Fruit fly (Drosophila melanogaster) whole organism, adult: ENCODE results near the gene Rbcn-3A.

Source experiments
- CG11617 ChIP-seq: fragments of 200-800 bp; sonication (Bioruptor generic); optimal IDR thresholded peaks from 2 replicates; lab custom pipeline; 2017; ENCODE audit warnings: mild to moderate bottlenecking, missing biosample characterization, missing genetic modification reagents, missing genetic modification characterization
- CG12768 ChIP-seq: fragments of 200-800 bp; sonication (Bioruptor generic); optimal IDR thresholded peaks from 2 replicates; lab custom pipeline; 2017; ENCODE audit warnings: missing biosample characterization, missing genetic modification characterization, mild to moderate bottlenecking, moderate library complexity, missing genetic modification reagents
- CG14711 ChIP-seq: fragments of 200-800 bp; sonication (Bioruptor generic); optimal IDR thresholded peaks from 2 replicates; lab custom pipeline; 2018; ENCODE audit warnings: missing biosample characterization, mild to moderate bottlenecking, missing genetic modification characterization, moderate library complexity
- CG1620 ChIP-seq: fragments of 200-800 bp; sonication (Bioruptor generic); optimal IDR thresholded peaks from 2 replicates; lab custom pipeline; 2016; ENCODE audit warnings: missing biosample characterization, missing genetic modification characterization
- CG33017 ChIP-seq: fragments of 200-800 bp; sonication (Bioruptor generic); optimal IDR thresholded peaks from 2 replicates; lab custom pipeline; 2018; ENCODE audit warnings: missing biosample characterization, mild to moderate bottlenecking, missing genetic modification characterization, moderate library complexity
- CG5204 ChIP-seq: fragments of 200-800 bp; sonication (Bioruptor generic); optimal IDR thresholded peaks from 2 replicates; lab custom pipeline; 2016; ENCODE audit warnings: missing biosample characterization, missing genetic modification characterization
- CG7045 ChIP-seq: fragments of 200-800 bp; sonication (Bioruptor generic); optimal IDR thresholded peaks from 2 replicates; lab custom pipeline; 2017; ENCODE audit warnings: missing biosample characterization, mild to moderate bottlenecking, missing genetic modification characterization
- CG7101 ChIP-seq: fragments of 200-800 bp; sonication (Bioruptor generic); optimal IDR thresholded peaks from 2 replicates; lab custom pipeline; 2018; ENCODE audit warnings: missing biosample characterization, mild to moderate bottlenecking, missing genetic modification characterization, moderate library complexity
- Clk ChIP-seq: fragments of 200-800 bp; sonication (Bioruptor generic); optimal IDR thresholded peaks from 2 replicates; lab custom pipeline; 2017; ENCODE audit warnings: missing biosample characterization, missing genetic modification characterization
- Crg-1 ChIP-seq: fragments of 200-800 bp; sonication (Bioruptor generic); optimal IDR thresholded peaks from 2 replicates; lab custom pipeline; 2016; ENCODE audit warnings: missing biosample characterization, missing genetic modification characterization
- Hr96 ChIP-seq: fragments of 200-800 bp; sonication (Bioruptor generic); optimal IDR thresholded peaks from 2 replicates; lab custom pipeline; 2016; ENCODE audit warnings: missing biosample characterization, missing genetic modification characterization
- Mnt ChIP-seq: fragments of 200-800 bp; sonication (Bioruptor generic); optimal IDR thresholded peaks from 2 replicates; lab custom pipeline; 2016; ENCODE audit warnings: missing biosample characterization, mild to moderate bottlenecking, missing genetic modification characterization
- bab1 ChIP-seq: fragments of 200-800 bp; sonication (Bioruptor generic); optimal IDR thresholded peaks from 3 replicates; lab custom pipeline; 2019; ENCODE audit warnings: missing biosample characterization, mild to moderate bottlenecking, missing genetic modification characterization, moderate library complexity
- cic ChIP-seq: fragments of 200-800 bp; sonication (Bioruptor generic); optimal IDR thresholded peaks from 2 replicates; lab custom pipeline; 2017; ENCODE audit warnings: missing biosample characterization, mild to moderate bottlenecking, missing genetic modification characterization, moderate library complexity
- cnc ChIP-seq, 2 experiments: fragments of >200 bp; optimal IDR thresholded peaks; 2 replicates each; lab custom pipeline; 2017
- kay ChIP-seq: fragments of 200-800 bp; sonication (Bioruptor generic); peaks from one replicate; lab custom pipeline; 2016; ENCODE audit warnings: missing biosample characterization, missing genetic modification characterization, borderline replicate concordance
- ovo ChIP-seq: fragments of 200-800 bp; sonication (Bioruptor generic); optimal IDR thresholded peaks from 2 replicates; lab custom pipeline; 2016; ENCODE audit warnings: missing biosample characterization, missing genetic modification characterization
- pad ChIP-seq: fragments of 200-800 bp; sonication (Bioruptor generic); optimal IDR thresholded peaks from 3 replicates; lab custom pipeline; 2017; ENCODE audit warnings: missing biosample characterization, missing genetic modification characterization, mild to moderate bottlenecking, moderate library complexity, missing genetic modification reagents
- tj ChIP-seq: fragments of 200-800 bp; sonication (Bioruptor generic); optimal IDR thresholded peaks from 3 replicates; lab custom pipeline; 2017; ENCODE audit warnings: missing biosample characterization, mild to moderate bottlenecking, missing genetic modification characterization, moderate library complexity
- toe ChIP-seq: fragments of 200-800 bp; sonication (Bioruptor generic); optimal IDR thresholded peaks from 2 replicates; lab custom pipeline; 2016; ENCODE audit warnings: missing biosample characterization, missing genetic modification characterization

Gene Rbcn-3A

dm6 chrX:6267745-6268582 is 12.7 kb upstream of the Rbcn-3A start, which contains the start of gene Spt6:
Gene Spt6 (plus strand): TSS chrX:6267797.
- peak; percentile 87 for TF ChIP-seq tj (GFP tag; lab: Kevin White, UChicago)
- TF ChIP-seq Hr96 (GFP tag; lab: Kevin White, UChicago) = no peak

DNA sequence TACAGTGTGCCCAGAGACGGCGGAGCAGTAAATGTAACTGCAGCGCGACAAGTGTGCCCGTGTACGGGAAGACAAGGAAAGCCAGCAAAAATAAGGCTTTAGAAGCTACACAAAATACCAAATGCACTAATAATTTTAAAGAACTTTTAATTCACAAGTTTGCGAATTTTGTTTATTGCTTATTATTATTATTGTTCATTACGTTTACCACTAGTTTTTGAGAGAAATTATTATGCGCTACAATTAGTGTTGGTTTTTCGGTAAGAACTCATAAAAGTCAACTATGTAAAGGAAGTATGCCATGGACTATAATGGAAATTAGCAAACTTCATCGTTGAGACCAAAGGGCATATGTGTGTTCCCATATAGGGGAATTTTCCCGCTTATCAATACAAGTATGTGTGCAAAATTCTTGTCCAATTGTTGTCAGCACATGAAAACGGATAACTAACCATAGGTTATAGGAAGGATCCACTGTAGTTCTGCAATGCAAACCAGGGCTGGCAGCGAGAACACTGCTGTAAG is 12.0 kb upstream of the Rbcn-3A start, which contains the start of gene schlank:
schlank (minus strand) TSS at position 42 of the 525 bp plus-strand sequence.
- no peak for TF ChIP-seq CG5204
- TF ChIP-seq CG7045 (GFP tag; lab: Kevin White, UChicago) = no peak
- peak; percentile 67 for TF ChIP-seq toe (GFP tag; lab: Kevin White, UChicago)
- TF ChIP-seq Crg-1 = peak; percentile 43
- peak; percentile 36 for TF ChIP-seq CG12768 (GFP tag; lab: Kevin White, UChicago)
- no peak for TF ChIP-seq Clk (GFP tag; lab: Kevin White, UChicago)
- peak; percentile 46 for TF ChIP-seq CG7101
- peak; percentile 44 for TF ChIP-seq CG11617 (GFP tag; lab: Kevin White, UChicago)
- no peak for TF ChIP-seq cic (GFP tag; lab: Kevin White, UChicago)
- TF ChIP-seq CG33017 (tag; lab: Kevin White, UChicago) = no peak
- TF ChIP-seq CG1620 (GFP tag; lab: Kevin White, UChicago) = peak; percentile 33
- TF ChIP-seq cnc (optimal IDR thresholded peaks at IDR 0.05; lab: Kevin White, UChicago) = no peak
- no peak for TF ChIP-seq tj (GFP tag; lab: Kevin White, UChicago)
- peak; percentile 30 for TF ChIP-seq ovo
- TF ChIP-seq pad = peak; percentile 25
- TF ChIP-seq Hr96 (GFP tag; lab: Kevin White, UChicago) = no peak
- TF ChIP-seq CG14711 = no peak
- no peak for TF ChIP-seq kay (GFP tag; lab: Kevin White, UChicago)
- no peak for TF ChIP-seq bab1 (GFP tag; lab: Kevin White, UChicago)
- no peak for TF ChIP-seq Mnt (GFP tag; lab: Kevin White, UChicago)

- TF ChIP-seq pad (peak; percentile 60), Clk (GFP tag; lab: Kevin White, UChicago) (no peak), CG11617 (GFP tag; lab: Kevin White, UChicago) (no peak), Hr96 (GFP tag; lab: Kevin White, UChicago) (no peak), CG12768 (GFP tag; lab: Kevin White, UChicago) (no peak)
Observed at dm6 chrX:6266092-6266491, 10.8 kb upstream of the Rbcn-3A start.

DNA sequence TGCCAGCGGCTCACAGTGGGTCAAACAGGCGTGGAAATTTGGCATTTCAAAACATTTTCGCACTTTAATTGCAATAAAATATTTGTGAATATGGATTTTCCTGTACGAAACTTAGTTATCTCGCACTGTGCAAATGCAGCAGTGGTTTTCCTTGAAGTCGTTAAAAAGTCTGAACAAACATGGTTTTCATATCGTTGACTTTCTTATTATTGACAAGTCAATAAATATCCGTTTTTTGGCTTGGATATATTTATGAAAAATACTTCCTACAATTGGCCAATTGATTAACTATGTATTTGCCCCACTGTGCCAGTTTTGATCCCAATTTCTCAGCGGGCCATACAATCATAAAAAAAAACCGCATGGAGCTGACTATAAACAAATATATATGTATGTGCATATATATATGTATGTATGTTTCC is 10.2 kb upstream of the Rbcn-3A start:
- TF ChIP-seq cnc (optimal IDR thresholded peaks at IDR 0.05; lab: Kevin White, UChicago) (no peak), CG1620 (GFP tag; lab: Kevin White, UChicago) (peak; percentile 86), cic (GFP tag; lab: Kevin White, UChicago) (no peak), kay (GFP tag; lab: Kevin White, UChicago) (no peak), Crg-1 (peak; percentile 84), toe (GFP tag; lab: Kevin White, UChicago) (peak; percentile 45), CG33017 (tag; lab: Kevin White, UChicago) (peak; percentile 68), CG5204 (peak; percentile 60), ovo (peak; percentile 56), CG7045 (GFP tag; lab: Kevin White, UChicago) (peak; percentile 69), Clk (GFP tag; lab: Kevin White, UChicago) (peak; percentile 48), pad (peak; percentile 62), CG11617 (GFP tag; lab: Kevin White, UChicago) (peak; percentile 93), Mnt (GFP tag; lab: Kevin White, UChicago) (peak; percentile 78), CG12768 (GFP tag; lab: Kevin White, UChicago) (peak; percentile 41), Hr96 (GFP tag; lab: Kevin White, UChicago) (no peak), bab1 (GFP tag; lab: Kevin White, UChicago) (peak; percentile 95), CG14711 (peak; percentile 79), tj (GFP tag; lab: Kevin White, UChicago) (peak; percentile 72), CG7101 (peak; percentile 86)

DNA sequence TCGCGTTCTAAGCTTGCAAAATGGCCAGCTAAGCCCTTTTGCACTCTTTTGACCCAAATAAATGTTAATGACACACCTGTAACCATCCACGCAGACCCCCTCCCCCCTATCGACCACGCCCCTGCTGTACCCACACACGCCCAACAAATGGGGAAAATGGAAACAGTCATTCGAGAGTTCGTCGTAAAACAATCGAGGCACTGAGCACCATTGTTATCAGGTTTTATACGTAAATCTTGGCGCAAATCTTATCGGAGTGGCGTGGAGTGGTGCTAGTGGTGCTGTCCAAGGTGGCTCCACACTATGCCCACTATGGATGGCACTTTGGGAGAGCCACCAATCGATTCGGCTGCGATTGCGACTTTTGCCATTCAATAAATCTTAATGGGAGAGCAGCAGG is 9.2 kb upstream of the Rbcn-3A start:
- peak; percentile 12 for TF ChIP-seq cic (GFP tag; lab: Kevin White, UChicago)
- no peak for TF ChIP-seq cnc (optimal IDR thresholded peaks at IDR 0.05; lab: Kevin White, UChicago)
- TF ChIP-seq tj (GFP tag; lab: Kevin White, UChicago) = peak; percentile 50

DNA sequence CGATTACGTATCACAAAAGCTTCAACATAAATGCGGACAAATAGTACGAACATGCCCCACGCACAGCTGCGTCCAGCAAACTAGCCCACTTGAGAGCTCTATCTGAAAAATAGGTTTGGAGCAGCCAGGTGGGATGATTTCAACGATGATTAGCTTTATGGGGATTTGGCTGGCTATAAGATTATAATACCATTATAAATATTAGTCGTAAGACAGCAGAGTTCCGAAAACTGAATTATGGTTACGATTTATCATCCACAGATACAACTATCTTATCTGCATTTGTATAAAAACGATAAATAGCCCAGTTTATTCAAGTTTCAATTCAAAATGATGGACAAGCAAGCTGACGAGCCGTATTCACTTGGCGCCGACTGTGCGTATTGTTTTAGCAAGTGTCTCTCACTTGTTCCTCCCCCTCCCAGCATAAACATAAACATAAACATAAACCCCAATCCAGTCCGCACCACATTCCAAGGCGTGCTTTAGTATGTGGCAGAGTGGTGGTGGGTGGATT is 8.4 kb upstream of the Rbcn-3A start:
- TF ChIP-seq Crg-1 = no peak
- TF ChIP-seq kay (GFP tag; lab: Kevin White, UChicago) = no peak
- no peak for TF ChIP-seq CG33017 (tag; lab: Kevin White, UChicago)
- TF ChIP-seq bab1 (GFP tag; lab: Kevin White, UChicago) = peak; percentile 12
- TF ChIP-seq CG7045 (GFP tag; lab: Kevin White, UChicago) = no peak
